Worm (Caenorhabditis elegans) whole organism, L3 larva: ENCODE measurements around the gene ifa-1.

Experiments used
- R02D3.7 ChIP-seq: fragments of 150-350 bp; optimal IDR thresholded peaks from 2 replicates; lab custom pipeline; 2014; ENCODE audit warnings: missing biosample characterization, missing genetic modification characterization
- aly-2 ChIP-seq: fragments of 150-350 bp; optimal IDR thresholded peaks from 2 replicates; lab custom pipeline; 2014; ENCODE audit warnings: missing biosample characterization, missing genetic modification characterization
- ama-1 ChIP-seq: fragments of 150-350 bp; optimal IDR thresholded peaks from 2 replicates; lab custom pipeline; 2018
- ceh-16 ChIP-seq: sonication (generic microtip); optimal IDR thresholded peaks from 2 replicates; lab custom pipeline; 2017; ENCODE audit warnings: missing biosample characterization, missing genetic modification characterization
- ceh-82 ChIP-seq: fragments of 150-350 bp; optimal IDR thresholded peaks from 2 replicates; lab custom pipeline; 2014; ENCODE audit warnings: missing biosample characterization, missing genetic modification characterization
- daf-12 ChIP-seq: fragments of 150-350 bp; optimal IDR thresholded peaks from 2 replicates; lab custom pipeline; 2014; ENCODE audit warnings: missing biosample characterization, missing genetic modification reagents, missing genetic modification characterization
- elt-1 ChIP-seq: fragments of 150-350 bp; optimal IDR thresholded peaks from 2 replicates; lab custom pipeline; 2014; ENCODE audit warnings: missing biosample characterization, missing genetic modification characterization
- elt-2 ChIP-seq: sonication (generic microtip); optimal IDR thresholded peaks from 2 replicates; lab custom pipeline; 2016; ENCODE audit warnings: missing genetic modification reagents, mild to moderate bottlenecking, missing genetic modification characterization, missing compliant biosample characterization
- eor-1 ChIP-seq, 2 experiments: fragments of 150-350 bp; optimal IDR thresholded peaks; 2 replicates each; lab custom pipeline; 2014 to 2018; ENCODE audit warnings: missing biosample characterization in 2 of 2, missing genetic modification characterization in 2 of 2
- fkh-2 ChIP-seq: fragments of 150-350 bp; optimal IDR thresholded peaks from 2 replicates; lab custom pipeline; 2014; ENCODE audit warnings: missing biosample characterization, missing genetic modification reagents, missing genetic modification characterization
- fos-1 ChIP-seq: fragments of 150-350 bp; optimal IDR thresholded peaks from 2 replicates; lab custom pipeline; 2014; ENCODE audit warnings: missing biosample characterization, missing genetic modification characterization
- lin-39 ChIP-seq: fragments of 150-350 bp; optimal IDR thresholded peaks from 2 replicates; lab custom pipeline; 2018; ENCODE audit warnings: missing biosample characterization, missing genetic modification reagents, missing genetic modification characterization
- lsy-12 ChIP-seq: sonication (generic microtip); optimal IDR thresholded peaks from 2 replicates; lab custom pipeline; 2016; ENCODE audit warnings: mild to moderate bottlenecking, missing genetic modification characterization, missing compliant biosample characterization
- mml-1 ChIP-seq: fragments of 150-350 bp; sonication (generic microtip); optimal IDR thresholded peaks from 3 replicates; lab custom pipeline; 2014; ENCODE audit warnings: missing biosample characterization, missing genetic modification characterization
- nfya-1 ChIP-seq: sonication (generic microtip); optimal IDR thresholded peaks from 2 replicates; lab custom pipeline; 2017; ENCODE audit warnings: missing genetic modification characterization, mild to moderate bottlenecking, missing compliant biosample characterization, antibody characterized with exemption, moderate library complexity; ENCODE audit not compliant: insufficient read depth
- nhr-23 ChIP-seq: fragments of 150-350 bp; optimal IDR thresholded peaks from 2 replicates; lab custom pipeline; 2014; ENCODE audit warnings: missing biosample characterization, missing genetic modification reagents, missing genetic modification characterization
- nhr-237 ChIP-seq: fragments of 150-350 bp; optimal IDR thresholded peaks from 2 replicates; lab custom pipeline; 2014; ENCODE audit warnings: missing biosample characterization, missing genetic modification characterization
- nhr-43 ChIP-seq: sonication (generic microtip); optimal IDR thresholded peaks from 2 replicates; lab custom pipeline; 2016; ENCODE audit warnings: mild to moderate bottlenecking, missing genetic modification characterization, missing compliant biosample characterization; ENCODE audit not compliant: poor library complexity, severe bottlenecking
- nhr-77 ChIP-seq: fragments of 150-350 bp; optimal IDR thresholded peaks from 2 replicates; lab custom pipeline; 2014; ENCODE audit warnings: missing biosample characterization, missing genetic modification characterization
- pqm-1 ChIP-seq: fragments of 150-350 bp; optimal IDR thresholded peaks from 2 replicates; lab custom pipeline; 2017; ENCODE audit warnings: missing biosample characterization, missing genetic modification characterization, inconsistent platforms
- sea-2 ChIP-seq: fragments of 150-350 bp; sonication (generic microtip); optimal IDR thresholded peaks from 4 replicates; lab custom pipeline; 2014; ENCODE audit warnings: missing biosample characterization, missing genetic modification reagents, missing genetic modification characterization
- skn-1 ChIP-seq: fragments of 150-350 bp; optimal IDR thresholded peaks from 2 replicates; lab custom pipeline; 2014; ENCODE audit warnings: missing biosample characterization, missing genetic modification characterization
- snpc-4 ChIP-seq: fragments of 150-350 bp; optimal IDR thresholded peaks from 2 replicates; lab custom pipeline; 2014; ENCODE audit warnings: missing biosample characterization, missing genetic modification characterization
- tbx-2 ChIP-seq: sonication (generic microtip); optimal IDR thresholded peaks from 2 replicates; lab custom pipeline; 2016; ENCODE audit warnings: mild to moderate bottlenecking, missing genetic modification characterization, missing compliant biosample characterization
- unc-39 ChIP-seq: sonication (generic microtip); optimal IDR thresholded peaks from 4 replicates; lab custom pipeline; 2017; ENCODE audit warnings: missing biosample characterization, missing genetic modification characterization
- unc-62 ChIP-seq: fragments of 150-350 bp; sonication (generic microtip); optimal IDR thresholded peaks from 4 replicates; lab custom pipeline; 2014; ENCODE audit warnings: missing biosample characterization, missing genetic modification reagents, missing genetic modification characterization
- ztf-11 ChIP-seq: fragments of 150-350 bp; optimal IDR thresholded peaks from 2 replicates; lab custom pipeline; 2014; ENCODE audit warnings: missing biosample characterization, missing genetic modification characterization
- ztf-4 ChIP-seq: fragments of 150-350 bp; optimal IDR thresholded peaks from 2 replicates; lab custom pipeline; 2014; ENCODE audit warnings: missing biosample characterization, missing genetic modification characterization

ifa-1 gene

ce11 chrX:11316750-11317149, 45.8 kb downstream of the ifa-1 start, which contains the start of gene nlp-57:
Gene nlp-57 (plus strand): TSS chrX:11317050.
- TF ChIP-seq skn-1 (tag; lab: Kevin White, UChicago) (no peak), lsy-12 (no peak), fkh-2 (tag; lab: Kevin White, UChicago) (no peak), unc-62 (no peak), nfya-1 (tag; lab: Kevin White, UChicago) (no peak), ztf-4 (tag; lab: Kevin White, UChicago) (no peak), R02D3.7 (tag; lab: Kevin White, UChicago) (no peak), nhr-77 (no peak), aly-2 (tag; lab: Kevin White, UChicago) (no peak), ceh-82 (no peak), ztf-11 (tag; lab: Kevin White, UChicago) (no peak), elt-2 (no peak), daf-12 (tag; lab: Kevin White, UChicago) (no peak), nhr-23 (tag; lab: Kevin White, UChicago) (no peak), ama-1 (lab: Kevin White, UChicago) (no peak), nhr-237 (tag; lab: Kevin White, UChicago) (no peak)

ce11 chrX:11317939-11318338, 47.0 kb downstream of the ifa-1 start, which contains the start of gene hizr-1:
Gene hizr-1 (plus strand): TSS chrX:11318278.
- TF ChIP-seq tbx-2 (tag; lab: Kevin White, UChicago) (no peak), ceh-82 (no peak), snpc-4 (tag; lab: Kevin White, UChicago) (no peak), R02D3.7 (tag; lab: Kevin White, UChicago) (no peak), pqm-1 (tag; lab: Kevin White, UChicago) (peak; percentile 44), lin-39 (tag; lab: Kevin White, UChicago) (no peak), fos-1 (tag; lab: Kevin White, UChicago) (no peak), sea-2 (GFP tag; lab: Kevin White, UChicago) (no peak), skn-1 (tag; lab: Kevin White, UChicago) (no peak), nhr-43 (tag; lab: Kevin White, UChicago) (no peak), elt-1 (tag; lab: Kevin White, UChicago) (no peak), nfya-1 (tag; lab: Kevin White, UChicago) (no peak), elt-2 (peak; percentile 69)

- TF ChIP-seq ceh-16 (no peak), elt-2 (peak; percentile 66), pqm-1 (tag; lab: Kevin White, UChicago) (peak; percentile 19), eor-1 (tag; optimal IDR thresholded peaks at IDR 0.05; lab: Kevin White, UChicago) (no peak)
These were observed 52.2 kb downstream of the ifa-1 start for ce11 chrX:11323225-11323624.

- TF ChIP-seq elt-2 (peak; percentile 91), pqm-1 (tag; lab: Kevin White, UChicago) (peak; percentile 89), unc-39 (tag; lab: Kevin White, UChicago) (no peak), ztf-4 (tag; lab: Kevin White, UChicago) (no peak), mml-1 (tag; lab: Kevin White, UChicago) (no peak)
These were observed 53.3 kb downstream of the ifa-1 start, which contains the start of gene asm-2 for ce11 chrX:11324240-11324639. Gene asm-2 (minus strand): TSS chrX:11324251.
